Fruit fly (Drosophila melanogaster): ENCODE data around the gene Abcd3.

Abcd3 gene

dm6 chrX:19783457-19783856 lies 32.9 kb downstream of the Abcd3 start, which contains the start of gene zld (continued):
- TF ChIP-seq chm (GFP tag; IDR thresholded peaks at IDR 0.05) (peak; percentile 60; the same call in 1 of the 2 replicates), CG17829 (tag; optimal IDR thresholded peaks at IDR 0.05) (peak; percentile 49), Bteb2 (GFP tag; optimal IDR thresholded peaks at IDR 0.05) (no peak), CG2678 (tag; optimal IDR thresholded peaks at IDR 0.05) (no peak), lab (GFP tag; optimal IDR thresholded peaks at IDR 0.05) (no peak), vfl (GFP tag; optimal IDR thresholded peaks at IDR 0.05) (peak; percentile 22), fd102C (GFP tag; optimal IDR thresholded peaks at IDR 0.05) (peak; percentile 40), E2f1 (GFP tag; IDR thresholded peaks at IDR 0.05) (no peak), ap (GFP tag; IDR thresholded peaks at IDR 0.05) (no peak), HmgD (GFP tag; optimal IDR thresholded peaks at IDR 0.05) (no peak), fru (optimal IDR thresholded peaks at IDR 0.05) (no peak), CG31441 (GFP tag; IDR thresholded peaks at IDR 0.05) (no peak), CG9609 (GFP tag; optimal IDR thresholded peaks at IDR 0.05) (no peak), nerfin-1 (tag; optimal IDR thresholded peaks at IDR 0.05) (peak; percentile 25), CG31365 (tag; optimal IDR thresholded peaks at IDR 0.05) (no peak), tll (GFP tag; optimal IDR thresholded peaks at IDR 0.05) (peak in 1 of 2 experiments; percentile 32), CG16863 (GFP tag; optimal IDR thresholded peaks at IDR 0.05) (no peak), CG13775 (GFP tag; optimal IDR thresholded peaks at IDR 0.05) (no peak), zf30C (GFP tag; optimal IDR thresholded peaks at IDR 0.05) (peak; percentile 60), fd64A (GFP tag; optimal IDR thresholded peaks at IDR 0.05) (no peak), Hmx (GFP tag; optimal IDR thresholded peaks at IDR 0.05) (no peak), Stat92E (GFP tag; optimal IDR thresholded peaks at IDR 0.05) (peak in 1 of 3 experiments; percentile 42), sim (GFP tag; IDR thresholded peaks at IDR 0.05) (no peak), Med (GFP tag) (peak; percentile 81), abd-A (tag; optimal IDR thresholded peaks at IDR 0.05) (no peak), Opbp (GFP tag; IDR thresholded peaks at IDR 0.05; ENCODE audit: partially characterized antibody) (0 out of 3 replicates have a peak, but pooled peaks have one; percentile 42), fd96Cb (tag; optimal IDR thresholded peaks at IDR 0.05) (no peak), CG6272 (GFP tag; IDR thresholded peaks at IDR 0.05) (no peak), Max (GFP tag; optimal IDR thresholded peaks at IDR 0.05) (no peak), CG4360 (GFP tag; IDR thresholded peaks at IDR 0.05) (peak; percentile 49), kni (GFP tag; optimal IDR thresholded peaks at IDR 0.05) (peak; percentile 15), Pdp1 (GFP tag; optimal IDR thresholded peaks at IDR 0.05) (peak in 1 of 2 experiments; percentile 17), CTCF (GFP tag; optimal IDR thresholded peaks at IDR 0.05) (no peak), lmd (GFP tag; IDR thresholded peaks at IDR 0.05) (no peak), ems (GFP tag; optimal IDR thresholded peaks at IDR 0.05) (no peak), repo (GFP tag; optimal IDR thresholded peaks at IDR 0.05) (no peak), CG8089 (GFP tag; optimal IDR thresholded peaks at IDR 0.05) (no peak), Deaf1 (tag; optimal IDR thresholded peaks at IDR 0.05) (peak; percentile 36), CG4328 (GFP tag; optimal IDR thresholded peaks at IDR 0.05) (no peak), CG8765 (GFP tag; IDR thresholded peaks at IDR 0.05) (no peak), Xbp1 (GFP tag; optimal IDR thresholded peaks at IDR 0.05) (no peak), run (tag; optimal IDR thresholded peaks at IDR 0.05) (no peak), Dbx (GFP tag; IDR thresholded peaks at IDR 0.05) (0 out of 3 replicates have a peak, but pooled peaks have one; percentile 10), CG10979 (tag; optimal IDR thresholded peaks at IDR 0.05) (peak; percentile 3), ssp (GFP tag; IDR thresholded peaks at IDR 0.05) (no peak), CG10565 (GFP tag; optimal IDR thresholded peaks at IDR 0.05) (no peak), Ptx1 (GFP tag; IDR thresholded peaks at IDR 0.05) (no peak), CG1832 (GFP tag; optimal IDR thresholded peaks at IDR 0.05) (peak; percentile 71), CG10209 (GFP tag; optimal IDR thresholded peaks at IDR 0.05) (no peak), BtbVII (GFP tag; optimal IDR thresholded peaks at IDR 0.05) (no peak), odd (GFP tag; optimal IDR thresholded peaks at IDR 0.05) (no peak), Dip2 (GFP tag; IDR thresholded peaks at IDR 0.05) (no peak)
